Worm (Caenorhabditis elegans): ENCODE measurements around the gene DH11.2.

The DH11.2 gene

ce11 chrII:8015483-8015938 is 2.9 kb downstream of the DH11.2 start:
- TF ChIP-seq nhr-76 (tag; optimal IDR thresholded peaks at IDR 0.05) (no peak), lin-32 (GFP tag; optimal IDR thresholded peaks at IDR 0.05) (no peak), mls-2 (tag; optimal IDR thresholded peaks at IDR 0.05) (no peak), ham-2 (GFP tag; optimal IDR thresholded peaks at IDR 0.05) (no peak), hlh-1 (tag; optimal IDR thresholded peaks at IDR 0.05) (peak; percentile 53), unc-39 (tag; optimal IDR thresholded peaks at IDR 0.05) (no peak), bed-3 (GFP tag; optimal IDR thresholded peaks at IDR 0.05) (no peak), drap-1 (GFP tag; optimal IDR thresholded peaks at IDR 0.05) (no peak), ztf-11 (tag; optimal IDR thresholded peaks at IDR 0.05) (no peak), pha-4 (tag; optimal IDR thresholded peaks at IDR 0.05) (no peak), ces-1 (GFP tag; optimal IDR thresholded peaks at IDR 0.05) (peak; percentile 2), nhr-28 (tag; optimal IDR thresholded peaks at IDR 0.05) (no peak), elt-3 (tag; optimal IDR thresholded peaks at IDR 0.05) (no peak), M03D4.4 (tag; optimal IDR thresholded peaks at IDR 0.05) (no peak), lsy-2 (tag; optimal IDR thresholded peaks at IDR 0.05) (peak; percentile 58), ceh-83 (GFP tag; optimal IDR thresholded peaks at IDR 0.05) (no peak)

- TF ChIP-seq nhr-12 (tag; optimal IDR thresholded peaks at IDR 0.05) = no peak
- no peak for TF ChIP-seq nhr-237 (tag; optimal IDR thresholded peaks at IDR 0.05)
- no peak for TF ChIP-seq ces-1 (GFP tag; optimal IDR thresholded peaks at IDR 0.05)
- TF ChIP-seq blmp-1 (tag; optimal IDR thresholded peaks at IDR 0.05) = no peak
- no peak for TF ChIP-seq unc-120 (tag; optimal IDR thresholded peaks at IDR 0.05; ENCODE audit: poor library complexity, severe bottlenecking)
- TF ChIP-seq sem-2 (GFP tag; optimal IDR thresholded peaks at IDR 0.05) = no peak
- TF ChIP-seq lin-13 (tag; optimal IDR thresholded peaks at IDR 0.05) = no peak
- no peak for TF ChIP-seq ceh-43 (GFP tag; optimal IDR thresholded peaks at IDR 0.05)
- no peak for TF ChIP-seq ham-2 (GFP tag; optimal IDR thresholded peaks at IDR 0.05)
- no peak for TF ChIP-seq nhr-28 (tag; optimal IDR thresholded peaks at IDR 0.05)
- no peak for TF ChIP-seq ceh-39 (tag; optimal IDR thresholded peaks at IDR 0.05)
- TF ChIP-seq mls-2 (tag; optimal IDR thresholded peaks at IDR 0.05) = no peak
- TF ChIP-seq unc-62 (GFP tag; optimal IDR thresholded peaks at IDR 0.05) = no peak
- TF ChIP-seq snpc-4 (tag; optimal IDR thresholded peaks at IDR 0.05) = no peak
- TF ChIP-seq M03D4.4 (tag; optimal IDR thresholded peaks at IDR 0.05) = no peak
- TF ChIP-seq lin-32 (GFP tag; optimal IDR thresholded peaks at IDR 0.05) = no peak
- no peak for TF ChIP-seq sptf-1 (tag; optimal IDR thresholded peaks at IDR 0.05)
- no peak for TF ChIP-seq mep-1 (tag; optimal IDR thresholded peaks at IDR 0.05)
- TF ChIP-seq nhr-76 (tag; optimal IDR thresholded peaks at IDR 0.05) = no peak
- no peak for TF ChIP-seq bed-3 (GFP tag; optimal IDR thresholded peaks at IDR 0.05)
These were observed 3.6 kb downstream of the DH11.2 start for ce11 chrII:8016167-8016566.

ce11 chrII:8016761-8017160 is 4.1 kb downstream of the DH11.2 start:
- TF ChIP-seq elt-1 (tag; optimal IDR thresholded peaks at IDR 0.05; ENCODE audit: borderline replicate concordance, insufficient read depth) (no peak), ham-2 (GFP tag; optimal IDR thresholded peaks at IDR 0.05) (no peak), zip-8 (tag; optimal IDR thresholded peaks at IDR 0.05) (peak; percentile 2)

- TF ChIP-seq M03D4.4 (tag; optimal IDR thresholded peaks at IDR 0.05) (no peak), sptf-1 (tag; optimal IDR thresholded peaks at IDR 0.05) (no peak), lin-13 (tag; optimal IDR thresholded peaks at IDR 0.05) (no peak), lin-32 (GFP tag; optimal IDR thresholded peaks at IDR 0.05) (no peak), nhr-2 (tag; optimal IDR thresholded peaks at IDR 0.05) (no peak), elt-3 (tag; optimal IDR thresholded peaks at IDR 0.05) (no peak), cnd-1 (tag; optimal IDR thresholded peaks at IDR 0.05) (no peak), pha-4 (tag; optimal IDR thresholded peaks at IDR 0.05) (no peak), mls-2 (tag; optimal IDR thresholded peaks at IDR 0.05) (no peak), drap-1 (GFP tag; optimal IDR thresholded peaks at IDR 0.05) (no peak), zip-8 (tag; optimal IDR thresholded peaks at IDR 0.05) (no peak), unc-62 (GFP tag; optimal IDR thresholded peaks at IDR 0.05) (no peak), sem-2 (GFP tag; optimal IDR thresholded peaks at IDR 0.05) (no peak)
These were observed 4.8 kb downstream of the DH11.2 start, which contains the start of gene zyg-11 for ce11 chrII:8017380-8017779. Gene zyg-11 (plus strand): TSS chrII:8017680.

ce11 chrII:8020580-8021044 is 8.0 kb downstream of the DH11.2 start:
- TF ChIP-seq lin-32 (GFP tag; optimal IDR thresholded peaks at IDR 0.05) (no peak), pha-4 (tag; optimal IDR thresholded peaks at IDR 0.05) (no peak), ztf-11 (tag; optimal IDR thresholded peaks at IDR 0.05) (no peak), elt-3 (tag; optimal IDR thresholded peaks at IDR 0.05) (no peak), ceh-43 (GFP tag; optimal IDR thresholded peaks at IDR 0.05) (no peak), drap-1 (GFP tag; optimal IDR thresholded peaks at IDR 0.05) (no peak), hlh-1 (tag; optimal IDR thresholded peaks at IDR 0.05) (no peak), mep-1 (tag; optimal IDR thresholded peaks at IDR 0.05) (no peak), unc-39 (tag; optimal IDR thresholded peaks at IDR 0.05) (no peak), mab-5 (tag; optimal IDR thresholded peaks at IDR 0.05) (no peak), ceh-39 (tag; optimal IDR thresholded peaks at IDR 0.05) (no peak), flh-1 (GFP tag; optimal IDR thresholded peaks at IDR 0.05) (no peak)
